Fruit fly (Drosophila melanogaster): ENCODE data around the gene CG33783.

The CG33783 gene

DNA sequence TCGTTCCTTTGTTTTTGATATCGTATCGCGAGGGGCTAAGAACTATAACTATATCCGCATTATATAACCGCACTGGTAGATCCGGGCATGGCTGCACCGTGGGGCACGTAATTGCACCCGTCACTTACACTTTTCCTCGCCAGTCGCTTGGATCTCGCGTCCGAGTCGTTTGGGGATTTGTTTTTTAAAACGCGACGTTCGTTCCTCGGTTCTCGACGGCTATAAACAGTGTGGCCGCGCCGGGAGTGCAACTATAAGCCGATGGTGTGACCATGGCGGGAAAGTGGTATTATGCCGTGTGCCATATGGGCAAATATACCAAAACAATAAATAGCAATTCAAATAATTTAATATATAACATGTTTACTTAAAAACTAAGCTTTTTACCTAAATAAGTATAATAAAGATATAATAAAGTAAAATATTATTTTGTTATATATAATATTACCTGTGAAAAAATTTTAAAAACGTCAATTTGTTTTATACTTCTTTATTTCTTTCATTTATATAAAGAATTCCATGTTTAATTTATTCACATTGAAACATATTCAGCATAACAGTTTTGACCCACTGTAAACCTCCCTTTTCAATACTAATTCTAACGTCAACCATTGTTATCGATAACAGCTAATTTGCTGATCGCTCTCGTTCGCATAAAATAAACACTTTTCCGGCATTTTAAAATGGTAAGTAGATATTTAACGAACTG lies 23.8 kb upstream of the CG33783 start, which contains the start of the genes Mical and CG3909:
Mical (minus strand) TSS at position 232 of the 709 bp plus-strand sequence.
CG3909 (plus strand) TSS at position 607 of the 709 bp plus-strand sequence.
- TF ChIP-seq prd (optimal IDR thresholded peaks at IDR 0.05) (no peak), prd (GFP tag; IDR thresholded peaks at IDR 0.05) (peak; percentile 91), ab (GFP tag; optimal IDR thresholded peaks at IDR 0.05) (no peak), fd3F (GFP tag; optimal IDR thresholded peaks at IDR 0.05) (peak; percentile 82), repo (GFP tag; optimal IDR thresholded peaks at IDR 0.05) (no peak), Eip74EF (GFP tag; optimal IDR thresholded peaks at IDR 0.05) (peak in 1 of 2 experiments; percentile 66), CG8388 (GFP tag; optimal IDR thresholded peaks at IDR 0.05) (peak; percentile 96), bsh (GFP tag; optimal IDR thresholded peaks at IDR 0.05) (peak in 1 of 2 experiments; percentile 83), CG31224 (GFP tag; IDR thresholded peaks at IDR 0.05) (peak; percentile 77), CG17829 (tag; optimal IDR thresholded peaks at IDR 0.05) (peak; percentile 93), dpn (GFP tag; optimal IDR thresholded peaks at IDR 0.05) (peak; percentile 55 to 87), bigmax (GFP tag; optimal IDR thresholded peaks at IDR 0.05) (no peak), CG11456 (GFP tag; IDR thresholded peaks at IDR 0.05) (peak; percentile 91), cato (GFP tag; optimal IDR thresholded peaks at IDR 0.05; ENCODE audit: borderline replicate concordance) (peak; percentile 68), CG12659 (GFP tag; optimal IDR thresholded peaks at IDR 0.05) (peak; percentile 93), ERR (GFP tag; optimal IDR thresholded peaks at IDR 0.05) (no peak), CG43689 (GFP tag; IDR thresholded peaks at IDR 0.05) (peak; percentile 84), toy (GFP tag; IDR thresholded peaks at IDR 0.05) (peak; percentile 77; the same call in 1 of the 2 replicates), CHES-1-like (GFP tag; optimal IDR thresholded peaks at IDR 0.05) (peak; percentile 52), dm (GFP tag; optimal IDR thresholded peaks at IDR 0.05) (no peak), E2f2 (GFP tag; IDR thresholded peaks at IDR 0.05) (peak; percentile 70), hkb (optimal IDR thresholded peaks at IDR 0.05) (no peak), hkb (GFP tag; IDR thresholded peaks at IDR 0.05) (peak; percentile 82), HLH4C (GFP tag; IDR thresholded peaks at IDR 0.05; ENCODE audit: partially characterized antibody) (peak; percentile 64), Dp (GFP tag; optimal IDR thresholded peaks at IDR 0.05) (peak; percentile 34), CkIIα-i1 (GFP tag; IDR thresholded peaks at IDR 0.05) (no peak), bbx (GFP tag; IDR thresholded peaks at IDR 0.05; ENCODE audit: partially characterized antibody) (peak; percentile 50; the same call in 1 of the 2 replicates), btn (GFP tag; optimal IDR thresholded peaks at IDR 0.05) (no peak), ATbp (GFP tag; optimal IDR thresholded peaks at IDR 0.05) (peak; percentile 53), vvl (GFP tag; IDR thresholded peaks at IDR 0.05) (peak; percentile 97), CG13287 (GFP tag; IDR thresholded peaks at IDR 0.05; ENCODE audit: partially characterized antibody) (peak; percentile 68), ase (GFP tag; IDR thresholded peaks at IDR 0.05) (peak; percentile 83; the same call in 2 of the 3 replicates), sima (GFP tag; optimal IDR thresholded peaks at IDR 0.05) (no peak), Meics (GFP tag; optimal IDR thresholded peaks at IDR 0.05) (peak; percentile 84), tgo (GFP tag; IDR thresholded peaks at IDR 0.05) (peak; percentile 95), grau (tag; optimal IDR thresholded peaks at IDR 0.05) (peak; percentile 90), schlank (tag; optimal IDR thresholded peaks at IDR 0.05) (peak; percentile 24), CG14441 (GFP tag; IDR thresholded peaks at IDR 0.05) (peak; percentile 86), CG18599 (GFP tag; optimal IDR thresholded peaks at IDR 0.05) (peak; percentile 85), slp2 (GFP tag; optimal IDR thresholded peaks at IDR 0.05) (no peak), CG7963 (GFP tag; IDR thresholded peaks at IDR 0.05; ENCODE audit: partially characterized antibody) (no peak; the same call in 2 of the 3 replicates), CG9797 (GFP tag; optimal IDR thresholded peaks at IDR 0.05) (peak; percentile 91), ttk (GFP tag; IDR thresholded peaks at IDR 0.05) (peak; percentile 86), Mrtf (GFP tag; IDR thresholded peaks at IDR 0.05) (peak; percentile 78; the same call in 2 of the 3 replicates), Atf6 (GFP tag; IDR thresholded peaks at IDR 0.05) (peak; percentile 76), CG17912 (GFP tag; optimal IDR thresholded peaks at IDR 0.05) (no peak), Jarid2 (GFP tag; optimal IDR thresholded peaks at IDR 0.05) (peak; percentile 93), Six4 (GFP tag; optimal IDR thresholded peaks at IDR 0.05) (peak; percentile 84), pb (GFP tag; optimal IDR thresholded peaks at IDR 0.05) (no peak)
